Worm (Caenorhabditis elegans): Measurements from ENCODE around the gene spc-1.

spc-1 gene

DNA sequence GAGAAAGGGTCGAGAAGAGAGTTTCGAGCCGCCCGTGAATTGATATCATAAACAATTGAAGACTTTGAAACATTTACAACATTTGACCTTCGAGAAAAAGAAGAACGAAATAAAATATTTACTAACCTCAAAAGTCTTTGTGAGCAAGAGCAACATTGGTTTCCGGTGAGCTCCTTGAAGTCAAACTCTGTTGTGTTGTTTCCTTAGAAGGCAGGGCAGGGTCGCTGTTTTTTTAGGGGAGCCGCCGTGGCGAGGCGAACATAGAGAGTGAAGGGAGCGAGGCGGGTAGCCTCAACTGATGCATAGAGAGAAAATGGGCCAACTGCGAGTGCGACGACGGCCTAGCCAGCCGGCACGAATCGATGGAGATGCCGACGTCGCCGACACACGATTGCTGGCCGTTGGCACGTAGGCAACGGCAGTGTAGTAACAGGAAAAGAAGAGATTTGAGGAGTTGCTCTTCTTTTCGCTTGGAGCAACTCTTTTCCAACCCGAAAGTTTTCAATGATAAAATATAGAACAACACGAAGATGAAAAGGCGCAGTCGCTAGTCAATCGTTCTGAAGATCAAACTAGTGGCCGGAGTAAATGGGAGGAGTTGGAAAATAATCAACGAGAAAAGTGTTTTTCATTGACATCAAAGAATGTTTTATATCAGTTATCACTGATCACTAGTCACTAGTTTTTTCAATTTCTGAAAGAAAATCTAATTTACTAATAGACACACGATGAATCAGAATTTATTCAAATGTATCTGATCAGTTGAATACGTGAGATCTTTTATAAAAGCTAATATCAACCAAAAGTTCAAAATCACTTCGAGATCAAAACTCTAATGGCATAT is 10.6 kb downstream of the spc-1 start, which contains the start of gene mai-1:
Gene mai-1, minus strand, starts transcription at position 557 of the 844 bp plus-strand sequence.
- TF ChIP-seq fkh-2 (tag; optimal IDR thresholded peaks at IDR 0.05), result no peak
- no peak for TF ChIP-seq mml-1 (tag; optimal IDR thresholded peaks at IDR 0.05)
- TF ChIP-seq fkh-10 (GFP tag; optimal IDR thresholded peaks at IDR 0.05), result peak; percentile 52
- TF ChIP-seq tbx-2 (tag; optimal IDR thresholded peaks at IDR 0.05), result peak; percentile 31
- TF ChIP-seq aly-2 (tag; optimal IDR thresholded peaks at IDR 0.05), result no peak
- TF ChIP-seq jun-1 (tag; optimal IDR thresholded peaks at IDR 0.05), result no peak
- no peak for TF ChIP-seq nhr-67 (tag; optimal IDR thresholded peaks at IDR 0.05)
- TF ChIP-seq unc-62 (GFP tag; optimal IDR thresholded peaks at IDR 0.05), result no peak
- TF ChIP-seq nhr-77 (tag; optimal IDR thresholded peaks at IDR 0.05), result no peak
- TF ChIP-seq ZK546.5 (tag; optimal IDR thresholded peaks at IDR 0.05), result no peak
- no peak for TF ChIP-seq nhr-23 (tag; optimal IDR thresholded peaks at IDR 0.05)
- TF ChIP-seq elt-2 (tag; optimal IDR thresholded peaks at IDR 0.05), result peak; percentile 25
- no peak for TF ChIP-seq nhr-28 (tag; optimal IDR thresholded peaks at IDR 0.05)
- TF ChIP-seq lin-39 (tag; optimal IDR thresholded peaks at IDR 0.05), result peak; percentile 87
- TF ChIP-seq nhr-43 (tag; optimal IDR thresholded peaks at IDR 0.05; ENCODE audit: poor library complexity, severe bottlenecking), result no peak
- no peak for TF ChIP-seq ceh-9 (tag; optimal IDR thresholded peaks at IDR 0.05)
- peak; percentile 90 for TF ChIP-seq egl-5 (tag; optimal IDR thresholded peaks at IDR 0.05)
- TF ChIP-seq elt-3 (tag; optimal IDR thresholded peaks at IDR 0.05), result peak in 1 of 3 experiments; percentile 22
- TF ChIP-seq skn-1 (tag; optimal IDR thresholded peaks at IDR 0.05), result no peak
- TF ChIP-seq unc-39 (tag; optimal IDR thresholded peaks at IDR 0.05), result no peak
- no peak for TF ChIP-seq mdl-1 (tag; optimal IDR thresholded peaks at IDR 0.05)
- TF ChIP-seq nhr-237 (tag; optimal IDR thresholded peaks at IDR 0.05), result no peak
- no peak for TF ChIP-seq nhr-25 (tag; optimal IDR thresholded peaks at IDR 0.05)
- no peak for TF ChIP-seq eor-1 (tag; optimal IDR thresholded peaks at IDR 0.05)
- TF ChIP-seq hmg-11 (tag; optimal IDR thresholded peaks at IDR 0.05), result peak; percentile 68
- TF ChIP-seq fos-1 (tag; optimal IDR thresholded peaks at IDR 0.05), result no peak
- no peak for TF ChIP-seq nhr-11 (tag; optimal IDR thresholded peaks at IDR 0.05)
- TF ChIP-seq R02D3.7 (tag; optimal IDR thresholded peaks at IDR 0.05), result no peak
- peak; percentile 94 for TF ChIP-seq ama-1 (optimal IDR thresholded peaks at IDR 0.05)
- TF ChIP-seq daf-12 (tag; optimal IDR thresholded peaks at IDR 0.05), result no peak
- TF ChIP-seq ztf-4 (tag; optimal IDR thresholded peaks at IDR 0.05), result no peak
- TF ChIP-seq ceh-28 (tag; optimal IDR thresholded peaks at IDR 0.05), result no peak
- no peak for TF ChIP-seq ceh-82 (tag; optimal IDR thresholded peaks at IDR 0.05)
- TF ChIP-seq ztf-11 (tag; optimal IDR thresholded peaks at IDR 0.05), result no peak
- TF ChIP-seq nhr-12 (tag; optimal IDR thresholded peaks at IDR 0.05), result no peak
- TF ChIP-seq pha-4 (tag; optimal IDR thresholded peaks at IDR 0.05), result no peak
- TF ChIP-seq pqm-1 (tag; optimal IDR thresholded peaks at IDR 0.05), result no peak
- no peak for TF ChIP-seq nhr-76 (tag; optimal IDR thresholded peaks at IDR 0.05)
- no peak for TF ChIP-seq lin-15B (tag; optimal IDR thresholded peaks at IDR 0.05)
- TF ChIP-seq ceh-16 (tag; optimal IDR thresholded peaks at IDR 0.05), result no peak
- no peak for TF ChIP-seq lsy-12 (tag; optimal IDR thresholded peaks at IDR 0.05)
- no peak for TF ChIP-seq snpc-4 (tag; optimal IDR thresholded peaks at IDR 0.05)
- no peak for TF ChIP-seq sea-2 (GFP tag; optimal IDR thresholded peaks at IDR 0.05)
- TF ChIP-seq elt-1 (tag; optimal IDR thresholded peaks at IDR 0.05), result no peak
- TF ChIP-seq egl-27 (tag; optimal IDR thresholded peaks at IDR 0.05), result no peak
- TF ChIP-seq zag-1 (tag; optimal IDR thresholded peaks at IDR 0.05), result peak; percentile 43
- TF ChIP-seq nfya-1 (tag; optimal IDR thresholded peaks at IDR 0.05; ENCODE audit: insufficient read depth), result peak; percentile 71
